Fruit fly (Drosophila melanogaster): ENCODE measurements around the gene CG31093.

The CG31093 gene

DNA sequence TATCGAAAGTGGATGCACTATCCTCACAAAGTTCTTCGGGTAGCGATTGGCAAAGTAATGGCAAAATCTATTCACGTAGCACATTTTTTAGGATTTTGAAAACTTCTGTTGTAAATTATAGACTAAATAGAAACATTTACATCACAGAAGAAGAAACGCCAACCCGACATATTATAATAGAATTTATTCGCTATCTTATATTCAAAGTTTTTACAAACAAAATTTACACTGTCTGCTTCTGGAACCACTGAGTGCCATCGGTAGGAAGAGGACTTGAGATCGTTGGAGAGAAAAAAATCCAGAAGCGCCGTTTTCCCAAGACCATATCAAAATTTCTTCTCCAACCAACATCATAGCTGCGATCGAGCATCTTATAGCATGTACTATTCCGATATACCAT is 13.2 kb downstream of the CG31093 start, which contains the start of gene CG17195:
Gene CG17195 (minus strand): TSS at position 101 of the 400 bp plus-strand sequence.
- TF ChIP-seq Eip75B (GFP tag; optimal IDR thresholded peaks at IDR 0.05) (no peak), CG6854 (GFP tag; optimal IDR thresholded peaks at IDR 0.05) (no peak), CG8319 (GFP tag; optimal IDR thresholded peaks at IDR 0.05) (no peak), acj6 (GFP tag; optimal IDR thresholded peaks at IDR 0.05) (no peak), Ets96B (tag; optimal IDR thresholded peaks at IDR 0.05) (no peak), Lpt (GFP tag; optimal IDR thresholded peaks at IDR 0.05) (no peak), CG6276 (GFP tag; optimal IDR thresholded peaks at IDR 0.05) (no peak), CG6808 (GFP tag; optimal IDR thresholded peaks at IDR 0.05) (no peak), CG32006 (GFP tag; optimal IDR thresholded peaks at IDR 0.05) (no peak), Ets21C (GFP tag; optimal IDR thresholded peaks at IDR 0.05) (no peak), fd59A (GFP tag; optimal IDR thresholded peaks at IDR 0.05) (no peak), cyc (GFP tag; optimal IDR thresholded peaks at IDR 0.05) (no peak), Met (GFP tag; optimal IDR thresholded peaks at IDR 0.05) (no peak), Sox102F (GFP tag; optimal IDR thresholded peaks at IDR 0.05) (no peak), CG8632 (GFP tag; optimal IDR thresholded peaks at IDR 0.05) (no peak), CG9139 (GFP tag; optimal IDR thresholded peaks at IDR 0.05) (no peak), Smox (GFP tag; optimal IDR thresholded peaks at IDR 0.05) (no peak), CG10631 (GFP tag; optimal IDR thresholded peaks at IDR 0.05) (no peak), CG15336 (GFP tag; IDR thresholded peaks at IDR 0.05) (no peak), CG1621 (tag; optimal IDR thresholded peaks at IDR 0.05) (no peak)

DNA sequence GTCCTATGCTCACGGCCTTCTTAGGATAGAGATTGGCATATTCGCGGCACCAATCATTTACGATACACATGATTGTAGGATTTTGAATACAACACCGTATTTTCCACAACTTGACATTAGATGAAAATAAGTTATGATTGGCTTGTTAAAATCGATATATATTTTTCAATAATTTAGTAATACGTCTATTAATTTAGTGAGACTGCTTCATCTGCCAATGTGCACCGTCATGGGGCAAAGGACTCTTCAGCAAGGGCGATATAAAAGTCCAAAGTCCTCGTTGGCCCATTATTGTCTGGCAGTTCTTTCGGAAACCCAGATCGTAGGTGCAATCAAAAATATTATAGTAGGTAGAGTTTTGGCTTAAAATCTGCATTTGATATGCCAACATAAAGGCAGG is 14.1 kb downstream of the CG31093 start, which contains the start of gene CG17196:
Gene CG17196 (minus strand): TSS at position 101 of the 400 bp plus-strand sequence.
- TF ChIP-seq Met (GFP tag; optimal IDR thresholded peaks at IDR 0.05) (no peak), eg (GFP tag; IDR thresholded peaks at IDR 0.05) (no peak), Ets96B (tag; optimal IDR thresholded peaks at IDR 0.05) (no peak), topi (GFP tag; optimal IDR thresholded peaks at IDR 0.05) (no peak), Ets21C (GFP tag; optimal IDR thresholded peaks at IDR 0.05) (no peak), OdsH (GFP tag; optimal IDR thresholded peaks at IDR 0.05) (no peak), Hr38 (GFP tag; optimal IDR thresholded peaks at IDR 0.05) (no peak), Hr39 (GFP tag; optimal IDR thresholded peaks at IDR 0.05) (no peak), CG3032 (tag; optimal IDR thresholded peaks at IDR 0.05) (no peak), acj6 (GFP tag; optimal IDR thresholded peaks at IDR 0.05) (no peak), net (GFP tag; optimal IDR thresholded peaks at IDR 0.05) (no peak), Lpt (GFP tag; optimal IDR thresholded peaks at IDR 0.05) (no peak), Gug (GFP tag; IDR thresholded peaks at IDR 0.05) (no peak), Sox15 (GFP tag; optimal IDR thresholded peaks at IDR 0.05) (no peak), CG6163 (GFP tag; IDR thresholded peaks at IDR 0.05) (no peak), CG11762 (GFP tag; optimal IDR thresholded peaks at IDR 0.05; ENCODE audit: insufficient read depth) (no peak), salr (GFP tag; optimal IDR thresholded peaks at IDR 0.05) (no peak)

DNA sequence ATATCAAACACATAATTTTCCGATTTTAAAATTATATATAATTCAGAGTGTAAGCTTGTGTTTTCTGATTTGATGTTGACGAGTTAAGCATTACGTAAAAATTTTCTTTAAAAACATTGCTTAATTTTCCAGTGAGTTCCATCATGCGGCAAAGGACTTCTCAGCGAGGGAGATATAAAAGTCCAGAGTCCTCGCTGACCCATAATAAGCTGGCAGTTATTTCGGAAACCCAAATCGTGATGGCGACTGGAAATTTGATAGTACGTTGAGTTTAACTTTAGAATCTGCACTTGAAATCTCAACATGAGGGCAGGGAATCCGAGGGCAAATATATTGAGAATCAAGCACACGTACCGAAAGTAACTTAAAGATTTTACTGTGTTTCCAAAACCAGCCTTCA is 15.0 kb downstream of the CG31093 start, which contains the start of the genes CG17197 and CG17198:
Gene CG17197 (minus strand): TSS at position 101 of the 400 bp plus-strand sequence.
Gene CG17198 (minus strand): TSS at position 101 of the 400 bp plus-strand sequence.
- TF ChIP-seq ss (GFP tag; optimal IDR thresholded peaks at IDR 0.05) (no peak), Hr4 (GFP tag; optimal IDR thresholded peaks at IDR 0.05) (no peak)

DNA sequence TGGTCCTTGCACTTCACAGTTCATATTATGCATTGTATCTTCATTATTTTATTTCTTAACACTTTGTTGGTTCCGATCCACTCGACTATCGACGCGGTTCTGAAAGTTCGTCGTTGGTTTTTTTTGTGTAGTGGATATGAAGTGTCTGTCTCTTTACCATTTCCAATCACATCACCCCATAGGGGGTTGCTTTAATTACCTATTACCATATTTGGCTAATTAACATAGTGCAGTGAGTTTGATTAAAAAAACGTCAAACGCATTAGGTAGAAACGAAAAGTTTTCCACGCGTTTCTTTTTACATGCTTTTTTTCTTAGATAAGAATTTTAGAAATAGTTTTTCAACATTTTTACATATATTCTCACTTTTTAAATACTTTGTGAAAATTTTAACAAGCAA is 27.3 kb downstream of the CG31093 start, which contains the start of gene LpR1:
Gene LpR1 (minus strand): TSS at position 101 of the 400 bp plus-strand sequence.
- TF ChIP-seq CG3032 (tag; optimal IDR thresholded peaks at IDR 0.05) = no peak
- TF ChIP-seq Smox (GFP tag; optimal IDR thresholded peaks at IDR 0.05) = no peak
- no peak for TF ChIP-seq CG6792 (GFP tag; optimal IDR thresholded peaks at IDR 0.05)
- TF ChIP-seq CG11902 (GFP tag; optimal IDR thresholded peaks at IDR 0.05) = no peak
- no peak for TF ChIP-seq salr (GFP tag; optimal IDR thresholded peaks at IDR 0.05)

Data from whole organism, prepupa.